Fruit fly (Drosophila melanogaster): Measurements from ENCODE around the gene Rala.

The Rala gene

DNA sequence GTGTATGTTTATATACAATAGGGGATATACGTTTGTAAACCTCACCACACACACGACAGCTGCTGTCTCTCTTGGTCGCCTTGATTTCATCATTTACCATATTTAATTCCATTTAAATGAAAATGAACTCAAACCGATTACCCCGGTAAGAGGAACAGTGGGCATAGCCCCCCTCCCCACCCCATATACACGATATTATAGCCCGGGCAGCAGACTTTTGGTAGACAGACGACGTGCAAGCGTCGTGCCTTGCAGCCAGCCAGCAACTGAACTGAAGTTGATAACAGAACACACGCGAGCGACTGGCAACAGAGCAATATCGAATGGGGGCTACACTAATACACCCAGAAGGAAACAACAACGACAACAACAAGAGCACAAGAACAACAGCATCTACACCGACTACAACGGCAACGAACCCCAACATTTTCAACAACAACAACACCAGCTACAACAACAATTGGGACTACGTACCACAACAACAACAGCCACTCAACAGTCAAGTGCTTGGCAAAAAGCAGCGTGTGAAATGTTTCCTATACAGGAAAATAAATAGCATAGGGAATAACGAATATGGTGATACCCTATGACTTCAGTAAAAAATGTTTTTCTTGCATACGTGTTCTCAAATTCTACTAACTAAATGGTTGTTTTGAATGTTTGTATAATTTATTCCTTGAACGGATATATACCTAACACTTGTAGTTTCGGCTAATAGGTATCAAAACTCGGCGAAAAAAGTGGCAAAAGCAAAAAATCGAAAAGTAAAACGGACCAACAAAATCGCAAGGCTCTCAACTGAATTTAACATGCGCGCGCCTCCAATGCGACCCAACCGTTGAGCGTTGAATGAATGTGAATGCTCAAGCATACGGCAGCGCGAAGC, 23.8 kb upstream of the Rala start (continued):
- TF ChIP-seq sima (GFP tag; optimal IDR thresholded peaks at IDR 0.05) (peak; percentile 30), CG7839 (tag; optimal IDR thresholded peaks at IDR 0.05) (peak; percentile 91), salm (tag; optimal IDR thresholded peaks at IDR 0.05) (peak; percentile 66), gcm (GFP tag; optimal IDR thresholded peaks at IDR 0.05) (peak; percentile 39), Scr (GFP tag; IDR thresholded peaks at IDR 0.05; ENCODE audit: partially characterized antibody) (no peak), hb (GFP tag; IDR thresholded peaks at IDR 0.05; ENCODE audit: partially characterized antibody) (no peak), vnd (GFP tag; IDR thresholded peaks at IDR 0.05; ENCODE audit: partially characterized antibody) (0 out of 3 replicates have a peak, but pooled peaks have one; percentile 51), E2f2 (GFP tag; IDR thresholded peaks at IDR 0.05) (peak; percentile 49), Fer1 (GFP tag; optimal IDR thresholded peaks at IDR 0.05) (peak; percentile 79), CG6254 (GFP tag; optimal IDR thresholded peaks at IDR 0.05) (peak; percentile 43), NC2α (GFP tag; optimal IDR thresholded peaks at IDR 0.05) (peak; percentile 33), Sox102F (GFP tag; optimal IDR thresholded peaks at IDR 0.05) (peak; percentile 88), CG9797 (GFP tag; optimal IDR thresholded peaks at IDR 0.05) (no peak), dm (GFP tag; optimal IDR thresholded peaks at IDR 0.05) (peak; percentile 73), CG9932 (GFP tag; IDR thresholded peaks at IDR 0.05) (peak; percentile 63), Dref (GFP tag; IDR thresholded peaks at IDR 0.05) (no peak), CG30020 (tag; optimal IDR thresholded peaks at IDR 0.05) (no peak), chif (GFP tag; optimal IDR thresholded peaks at IDR 0.05) (peak; percentile 68 to 83), hkb (optimal IDR thresholded peaks at IDR 0.05) (no peak), hkb (GFP tag; IDR thresholded peaks at IDR 0.05) (peak; percentile 90), CG32532 (GFP tag; IDR thresholded peaks at IDR 0.05) (peak; percentile 83), esg (GFP tag; conservative IDR thresholded peaks at IDR 0.05) (peak; percentile 84), CG17359 (tag; optimal IDR thresholded peaks at IDR 0.05) (peak; percentile 87), Gug (GFP tag; IDR thresholded peaks at IDR 0.05) (peak; percentile 68; the same call in 3 of the 4 replicates), CG4730 (GFP tag; IDR thresholded peaks at IDR 0.05) (peak; percentile 85), CG6854 (GFP tag; optimal IDR thresholded peaks at IDR 0.05) (peak; percentile 8), CG16813 (GFP tag; IDR thresholded peaks at IDR 0.05; ENCODE audit: partially characterized antibody) (no peak), CG32772 (GFP tag; IDR thresholded peaks at IDR 0.05) (peak; percentile 85), pfk (GFP tag; optimal IDR thresholded peaks at IDR 0.05) (no peak), CG16779 (GFP tag; IDR thresholded peaks at IDR 0.05) (peak; percentile 48; the same call in 1 of the 2 replicates), fd102C (GFP tag; optimal IDR thresholded peaks at IDR 0.05) (no peak), Neu2 (GFP tag; optimal IDR thresholded peaks at IDR 0.05; ENCODE audit: borderline replicate concordance) (peak; percentile 65), grau (tag; optimal IDR thresholded peaks at IDR 0.05) (peak; percentile 88), pnt (GFP tag; optimal IDR thresholded peaks at IDR 0.05) (peak; percentile 86), Rfx (GFP tag; IDR thresholded peaks at IDR 0.05) (peak; percentile 89), CG12236 (GFP tag; optimal IDR thresholded peaks at IDR 0.05) (peak; percentile 56), CG13287 (GFP tag; IDR thresholded peaks at IDR 0.05; ENCODE audit: partially characterized antibody) (no peak), CG12219 (GFP tag; optimal IDR thresholded peaks at IDR 0.05) (peak; percentile 82), CG42726 (GFP tag; IDR thresholded peaks at IDR 0.05; ENCODE audit: partially characterized antibody) (peak; percentile 63; the same call in 1 of the 2 replicates), CG15696 (tag; optimal IDR thresholded peaks at IDR 0.05) (peak; percentile 30), CG1529 (GFP tag; optimal IDR thresholded peaks at IDR 0.05) (peak; percentile 55), CG8281 (tag; optimal IDR thresholded peaks at IDR 0.05) (peak; percentile 67), CG18619 (GFP tag; optimal IDR thresholded peaks at IDR 0.05) (peak; percentile 73), gt (GFP tag; IDR thresholded peaks at IDR 0.05) (0 out of 2 replicates have a peak, but pooled peaks have one; percentile 18), CG5245 (GFP tag; optimal IDR thresholded peaks at IDR 0.05) (peak; percentile 62), CG5953 (GFP tag; IDR thresholded peaks at IDR 0.05) (peak; percentile 70), CG15269 (tag; optimal IDR thresholded peaks at IDR 0.05) (peak; percentile 89), pros (GFP tag; optimal IDR thresholded peaks at IDR 0.05) (peak; percentile 45)
